Worm (Caenorhabditis elegans) whole organism, young adult: Measurements from ENCODE around the gene arl-3.

ENCODE experiments used
- F49E8.2 ChIP-seq: sonication (generic microtip); optimal IDR thresholded peaks from 3 replicates; lab custom pipeline; 2017; ENCODE audit warnings: missing genetic modification characterization, mild to moderate bottlenecking, missing compliant biosample characterization, antibody characterized with exemption, moderate library complexity; ENCODE audit not compliant: insufficient read depth
- ama-1 ChIP-seq, 3 experiments: fragments of 150-350 bp in 1 of 3; sonication (generic microtip) in 2 of 3; optimal IDR thresholded peaks; 2 replicates each; lab custom pipeline; 2014 to 2018; ENCODE audit warnings: missing biosample characterization in 2 of 3, missing genetic modification characterization in 2 of 3, missing genetic modification reagents in 2 of 3
- attf-6 ChIP-seq: fragments of 200-800 bp; sonication (Bioruptor generic); IDR thresholded peaks from 2 replicates; pipeline ENCODE4 v1.3.6; 2022; ENCODE audit warnings: missing genetic modification reagents, missing genetic modification characterization, missing compliant biosample characterization
- egl-18 ChIP-seq: fragments of 200-800 bp; sonication (Bioruptor generic); IDR thresholded peaks from 2 replicates; pipeline ENCODE4 v1.3.6; 2022; ENCODE audit warnings: missing genetic modification reagents, missing genetic modification characterization, missing compliant biosample characterization
- ets-4 ChIP-seq: fragments of 200-800 bp; sonication (Bioruptor generic); optimal IDR thresholded peaks from 2 replicates; lab custom pipeline; 2018; ENCODE audit warnings: mild to moderate bottlenecking, missing genetic modification characterization, missing compliant biosample characterization
- hlh-12 ChIP-seq: sonication (generic microtip); optimal IDR thresholded peaks from 2 replicates; lab custom pipeline; 2016; ENCODE audit warnings: missing genetic modification characterization, missing compliant biosample characterization

DNA sequence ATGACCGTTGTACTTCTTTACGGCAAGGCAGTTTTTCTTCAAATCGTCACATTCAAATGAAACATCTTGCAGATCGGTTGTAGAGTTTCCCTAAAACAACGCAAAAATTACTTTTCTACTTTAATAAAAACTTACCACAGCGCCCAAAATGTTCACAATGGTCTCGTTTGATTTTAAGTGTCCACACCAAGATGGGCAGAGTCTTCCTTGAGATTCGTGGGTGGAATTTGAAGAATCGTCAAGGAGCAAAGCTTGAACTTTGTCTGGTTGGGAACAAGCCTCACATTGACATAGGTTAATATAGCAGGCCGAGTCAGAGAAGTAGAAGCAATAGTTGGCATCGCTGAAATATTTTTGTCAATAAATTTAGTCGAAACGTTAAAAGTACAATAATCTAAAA is 1.2 kb upstream of the arl-3 start:
- TF ChIP-seq ets-4 (GFP tag; lab: Kevin White, UChicago) (no peak), attf-6 (GFP tag; lab: Robert Waterston, UW) (no peak), F49E8.2 (no peak), hlh-12 (tag; lab: Kevin White, UChicago) (no peak), ama-1 (optimal IDR thresholded peaks at IDR 0.05; lab: Kevin White, UChicago) (no peak), ama-1 (GFP tag; optimal IDR thresholded peaks at IDR 0.05; lab: Kevin White, UChicago) (no peak), egl-18 (GFP tag; lab: Robert Waterston, UW) (no peak)
